Fruit fly (Drosophila melanogaster) whole organism, wandering third instar larva: ENCODE data around the gene CG14984.
A peak's percentile ranks its signal among the peaks of the same experiment; 100 is the strongest.

Source experiments
- Abd-B ChIP-seq: fragments of >200 bp; optimal IDR thresholded peaks from 2 replicates; lab custom pipeline; 2017; ENCODE audit warnings: missing biosample characterization, missing genetic modification characterization
- Dif ChIP-seq: fragments of 200-275, 200-300 bp; sonication (Bioruptor generic); optimal IDR thresholded peaks from 2 replicates; lab custom pipeline; 2018; ENCODE audit warnings: missing biosample characterization, missing genetic modification characterization; ENCODE audit not compliant: partially characterized antibody
- Hnf4 ChIP-seq: fragments of 200-800 bp; sonication (Bioruptor generic); optimal IDR thresholded peaks from 2 replicates; lab custom pipeline; 2016; ENCODE audit warnings: missing biosample characterization, mild to moderate bottlenecking, missing genetic modification characterization
- Hr78 ChIP-seq: fragments of >200 bp; optimal IDR thresholded peaks from 2 replicates; lab custom pipeline; 2017; ENCODE audit warnings: missing biosample characterization, missing genetic modification characterization
- Hr83 ChIP-seq: fragments of 200-300 bp; sonication (Bioruptor generic); optimal IDR thresholded peaks from 2 replicates; lab custom pipeline; 2016; ENCODE audit warnings: missing biosample characterization, mild to moderate bottlenecking, missing genetic modification characterization, moderate library complexity; ENCODE audit not compliant: poor library complexity, severe bottlenecking
- Jra ChIP-seq: sonication (Bioruptor generic); optimal IDR thresholded peaks from 2 replicates; lab custom pipeline; 2016; ENCODE audit warnings: missing biosample characterization, missing genetic modification characterization
- Myc ChIP-seq: fragments of >200 bp; optimal IDR thresholded peaks from 2 replicates; lab custom pipeline; 2017
- N ChIP-seq: fragments of >200 bp; optimal IDR thresholded peaks from 2 replicates; lab custom pipeline; 2018; ENCODE audit warnings: missing biosample characterization, missing external identifiers, missing genetic modification characterization
- OdsH ChIP-seq: fragments of 200-800 bp; sonication (Bioruptor generic); optimal IDR thresholded peaks from 2 replicates; lab custom pipeline; 2016; ENCODE audit warnings: missing biosample characterization, mild to moderate bottlenecking, missing genetic modification characterization
- Rel ChIP-seq, 2 experiments: fragments of 200-800 bp; sonication (Bioruptor generic) in 1 of 2; optimal IDR thresholded peaks; 2 replicates in 1 of 2; 3 replicates in 1 of 2; lab custom pipeline; 2016 to 2019; ENCODE audit warnings: mild to moderate bottlenecking in 2 of 2, missing biosample characterization in 2 of 2, missing genetic modification characterization in 2 of 2, moderate library complexity in 1 of 2
- Sp1 ChIP-seq: fragments of 200-800 bp; sonication (Bioruptor generic); optimal IDR thresholded peaks from 3 replicates; lab custom pipeline; 2019; ENCODE audit warnings: missing biosample characterization, mild to moderate bottlenecking, missing genetic modification characterization, moderate library complexity
- Vsx2 ChIP-seq: fragments of 200-300, 225-300 bp; sonication (Bioruptor generic); optimal IDR thresholded peaks from 2 replicates; lab custom pipeline; 2018; ENCODE audit warnings: missing biosample characterization, missing genetic modification characterization; ENCODE audit not compliant: partially characterized antibody
- br ChIP-seq: fragments of 200-800 bp; sonication (Bioruptor generic); optimal IDR thresholded peaks from 2 replicates; lab custom pipeline; 2016; ENCODE audit warnings: missing biosample characterization, missing genetic modification characterization
- dl ChIP-seq, 2 experiments: fragments of 175-275, 200-275 bp in 1 of 2; fragments of 200-275 bp in 1 of 2; sonication (Bioruptor generic); optimal IDR thresholded peaks; lab custom pipeline; 2018; ENCODE audit warnings: mild to moderate bottlenecking in 2 of 2, missing biosample characterization in 2 of 2, missing genetic modification characterization in 2 of 2, moderate library complexity in 2 of 2; ENCODE audit not compliant: partially characterized antibody in 2 of 2, insufficient read depth in 1 of 2
- dmrt93B ChIP-seq: fragments of 200-800 bp; sonication (Bioruptor generic); optimal IDR thresholded peaks from 2 replicates; lab custom pipeline; 2018; ENCODE audit warnings: missing biosample characterization, mild to moderate bottlenecking, missing genetic modification characterization
- dsf ChIP-seq: sonication (Bioruptor generic); optimal IDR thresholded peaks from 2 replicates; lab custom pipeline; 2016; ENCODE audit warnings: missing biosample characterization, missing genetic modification characterization, borderline replicate concordance
- foxo ChIP-seq, 2 experiments: fragments of 200-800 bp; sonication (Bioruptor generic); optimal IDR thresholded peaks; 2 replicates in 1 of 2; 3 replicates in 1 of 2; lab custom pipeline; 2016 to 2017; ENCODE audit warnings: missing biosample characterization in 2 of 2, missing genetic modification characterization in 2 of 2
- fru ChIP-seq: fragments of 200-800 bp; sonication (Bioruptor generic); optimal IDR thresholded peaks from 3 replicates; lab custom pipeline; 2016; ENCODE audit warnings: missing biosample characterization, mild to moderate bottlenecking, missing genetic modification characterization
- h ChIP-seq: fragments of 200-800 bp; sonication (Bioruptor generic); optimal IDR thresholded peaks from 3 replicates; lab custom pipeline; 2016; ENCODE audit warnings: missing biosample characterization, mild to moderate bottlenecking, missing genetic modification characterization
- pan ChIP-seq: fragments of >200 bp; optimal IDR thresholded peaks from 2 replicates; lab custom pipeline; 2017
- psq ChIP-seq: fragments of 200-800 bp; sonication (Bioruptor generic); optimal IDR thresholded peaks from 3 replicates; lab custom pipeline; 2017; ENCODE audit warnings: missing biosample characterization, mild to moderate bottlenecking, missing genetic modification characterization, moderate library complexity
- rgr ChIP-seq: fragments of 200-800 bp; sonication (Bioruptor generic); optimal IDR thresholded peaks from 3 replicates; lab custom pipeline; 2016; ENCODE audit warnings: missing biosample characterization, mild to moderate bottlenecking, missing genetic modification characterization
- sage ChIP-seq: fragments of 200-800 bp; sonication (Bioruptor generic); optimal IDR thresholded peaks from 2 replicates; lab custom pipeline; 2016; ENCODE audit warnings: missing biosample characterization, mild to moderate bottlenecking, missing genetic modification characterization
- sv ChIP-seq: fragments of 200-800 bp; sonication (Bioruptor generic); optimal IDR thresholded peaks from 3 replicates; lab custom pipeline; 2016; ENCODE audit warnings: missing biosample characterization, missing genetic modification characterization
- tai ChIP-seq: sonication (Bioruptor generic); optimal IDR thresholded peaks from 2 replicates; lab custom pipeline; 2016; ENCODE audit warnings: missing biosample characterization, missing genetic modification characterization
- usp ChIP-seq: fragments of >200 bp; optimal IDR thresholded peaks from 2 replicates; lab custom pipeline; 2017; ENCODE audit warnings: missing biosample characterization, missing genetic modification characterization

Gene CG14984

DNA sequence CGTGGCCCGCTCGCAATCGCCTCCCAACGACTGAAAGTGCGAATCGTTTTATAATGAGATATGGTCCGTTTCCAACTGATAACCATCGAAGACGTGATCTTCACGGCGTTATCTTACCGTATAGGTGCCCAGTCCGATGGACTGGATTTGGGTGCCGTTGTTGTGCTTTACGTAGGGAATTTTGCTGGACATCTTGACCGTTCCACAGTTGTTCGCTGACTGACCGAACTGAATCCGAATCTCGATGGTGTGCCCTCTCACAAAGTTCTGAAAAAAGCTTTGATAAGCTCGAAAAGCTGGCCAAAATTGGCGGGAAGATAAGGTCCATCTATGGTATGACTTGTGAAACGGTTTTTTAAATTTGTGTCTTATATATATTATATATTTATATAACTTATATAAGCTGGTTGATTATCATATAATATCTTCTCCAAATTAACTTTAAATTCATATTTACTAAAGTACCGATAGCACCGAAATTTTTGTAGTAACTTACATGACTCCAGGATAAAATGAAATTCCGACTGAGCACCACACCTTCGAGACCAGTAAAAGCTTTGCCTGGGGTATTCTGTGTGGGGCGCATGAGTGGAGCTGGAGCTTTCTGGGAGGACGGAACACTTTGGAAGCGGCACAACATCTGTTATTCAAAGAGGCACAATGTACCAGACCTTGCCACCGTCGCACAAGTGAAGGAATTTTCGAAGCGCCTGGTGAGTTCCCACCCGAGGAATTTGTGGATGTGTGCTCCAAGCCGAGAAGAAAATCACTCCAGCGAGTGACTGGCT lies 9.9 kb downstream of the CG14984 start, which contains the start of the genes CG10863 and CG14982:
CG10863 (minus strand) TSS at position 225 of the 788 bp plus-strand sequence.
CG14982 (plus strand) TSS at position 470 of the 788 bp plus-strand sequence.
- TF ChIP-seq Rel (GFP tag; optimal IDR thresholded peaks at IDR 0.05; lab: Kevin White, UChicago) (no peak), Rel (tag; optimal IDR thresholded peaks at IDR 0.05; lab: Kevin White, UChicago) (peak; percentile 80), Vsx2 (GFP tag; lab: Kevin White, UChicago) (peak; percentile 19), Jra (GFP tag; lab: Kevin White, UChicago) (no peak), fru (GFP tag; lab: Kevin White, UChicago) (no peak), N (GFP tag; lab: Kevin White, UChicago) (no peak), br (peak; percentile 35), Sp1 (GFP tag; lab: Kevin White, UChicago) (peak; percentile 29), rgr (GFP tag; lab: Kevin White, UChicago) (peak; percentile 52), foxo (GFP tag; optimal IDR thresholded peaks at IDR 0.05; lab: Kevin White, UChicago) (no peak), OdsH (GFP tag; lab: Kevin White, UChicago) (peak; percentile 3), Dif (peak; percentile 41), sage (GFP tag; lab: Kevin White, UChicago) (peak; percentile 8), h (GFP tag; lab: Kevin White, UChicago) (peak; percentile 47)

DNA sequence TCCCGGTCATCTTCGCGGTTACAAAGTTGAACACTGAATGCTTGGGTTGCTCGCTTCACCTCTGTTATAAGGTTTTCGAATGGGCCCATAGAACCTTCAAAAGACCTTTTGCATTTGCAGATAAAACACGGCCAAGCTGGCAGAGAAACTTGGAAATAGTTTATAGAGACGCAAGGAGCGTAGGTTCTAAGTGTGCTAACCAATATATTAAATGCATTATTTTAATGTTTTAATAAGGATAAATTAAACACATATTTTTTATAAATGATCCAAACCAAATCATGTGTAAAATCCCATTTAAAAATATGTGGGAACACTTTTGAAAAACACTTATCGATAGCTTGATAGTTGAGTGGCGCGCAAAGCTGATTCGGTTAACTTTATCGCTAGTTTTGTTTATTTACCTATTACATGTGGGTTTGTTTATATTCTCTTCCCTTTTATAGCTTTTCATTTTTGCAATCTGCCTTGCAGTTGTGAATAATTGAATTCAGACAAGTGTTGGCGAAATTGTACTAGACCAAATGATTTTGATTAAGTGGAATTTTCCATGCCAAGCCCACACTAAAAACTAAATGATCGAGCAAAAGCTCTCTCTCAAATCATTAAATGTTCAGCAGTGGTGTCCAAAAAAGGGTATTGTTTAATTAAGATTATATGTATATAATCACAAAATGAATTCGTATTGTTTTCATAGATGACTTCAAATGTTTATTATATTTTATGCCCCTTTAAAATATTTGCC lies 12.1 kb downstream of the CG14984 start, which contains the start of gene CG12766:
CG12766 (minus strand) TSS at position 51 of the 745 bp plus-strand sequence.
- TF ChIP-seq h (GFP tag; lab: Kevin White, UChicago) (no peak), Abd-B (GFP tag; lab: Kevin White, UChicago) (no peak), dmrt93B (GFP tag; lab: Kevin White, UChicago) (no peak), tai (GFP tag; lab: Kevin White, UChicago) (no peak), dsf (GFP tag; lab: Kevin White, UChicago) (no peak), sage (GFP tag; lab: Kevin White, UChicago) (no peak), dl (GFP tag; optimal IDR thresholded peaks at IDR 0.05; lab: Kevin White, UChicago; ENCODE audit: insufficient read depth in 1 of 2, partially characterized antibody in 2 of 2) (no peak), Hr78 (GFP tag; lab: Kevin White, UChicago) (no peak), psq (GFP tag; lab: Kevin White, UChicago) (no peak), sv (GFP tag; lab: Kevin White, UChicago) (no peak), pan (lab: Kevin White, UChicago) (no peak)

DNA sequence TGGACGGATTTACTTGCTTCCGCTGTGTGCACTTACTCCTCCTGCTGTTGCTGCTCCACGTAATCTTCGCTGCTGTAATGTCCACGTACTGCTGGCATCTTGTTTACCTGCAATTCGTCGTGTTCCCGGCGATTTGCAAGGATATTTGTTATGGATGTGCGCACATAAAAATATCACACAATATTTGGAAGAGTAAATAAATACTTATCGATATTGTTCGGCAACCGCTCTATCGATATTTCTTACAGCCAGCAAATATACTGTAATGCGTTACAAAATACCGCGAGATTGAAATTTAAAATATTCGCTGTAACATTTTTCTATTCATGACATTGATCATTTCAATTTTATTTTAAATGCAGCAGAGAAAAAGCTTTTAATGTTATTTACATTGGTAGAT lies 14.5 kb downstream of the CG14984 start, which contains the start of gene CG10866:
CG10866 (minus strand) TSS at position 187 of the 400 bp plus-strand sequence.
- TF ChIP-seq Vsx2 (GFP tag; lab: Kevin White, UChicago) = no peak
- no peak for TF ChIP-seq Hnf4
- no peak for TF ChIP-seq OdsH (GFP tag; lab: Kevin White, UChicago)
- TF ChIP-seq Myc (lab: Kevin White, UChicago) = no peak
- no peak for TF ChIP-seq rgr (GFP tag; lab: Kevin White, UChicago)

DNA sequence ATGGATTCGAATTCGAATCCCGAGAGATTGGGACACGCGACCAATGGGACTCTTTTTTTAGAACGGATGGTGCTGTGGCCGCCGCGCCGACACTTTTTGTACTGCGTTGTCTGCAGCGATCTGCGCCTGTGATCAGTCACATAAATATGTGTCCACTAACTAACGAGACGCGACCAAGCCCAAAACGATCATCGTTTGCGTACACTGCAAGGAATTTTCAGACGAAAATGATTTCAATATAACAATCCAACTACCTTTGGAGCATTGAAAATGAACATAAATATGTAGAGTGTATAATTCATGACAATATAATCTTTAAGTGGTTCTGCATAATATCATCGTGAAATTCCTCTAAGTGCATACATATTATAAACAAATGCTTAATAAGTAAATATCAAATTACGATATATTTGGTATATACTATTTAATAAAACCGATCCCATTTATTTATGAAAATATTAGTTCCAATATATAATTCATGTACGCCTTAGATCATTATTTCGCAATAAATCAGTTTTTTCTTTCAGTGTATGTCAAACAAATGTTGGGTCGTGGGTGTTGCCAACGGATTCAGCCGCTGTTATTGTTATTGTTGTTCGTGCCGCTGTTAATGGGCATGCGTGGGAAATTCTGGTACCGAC lies 16.7 kb downstream of the CG14984 start, which contains the start of gene Eip63F-1:
Eip63F-1 (minus strand) TSS at position 51 of the 641 bp plus-strand sequence.
- TF ChIP-seq sv (GFP tag; lab: Kevin White, UChicago) (peak; percentile 58), h (GFP tag; lab: Kevin White, UChicago) (peak; percentile 12), Jra (GFP tag; lab: Kevin White, UChicago) (no peak), OdsH (GFP tag; lab: Kevin White, UChicago) (peak; percentile 15), foxo (GFP tag; optimal IDR thresholded peaks at IDR 0.05; lab: Kevin White, UChicago) (peak in 1 of 2 experiments; percentile 35), psq (GFP tag; lab: Kevin White, UChicago) (peak; percentile 18), Vsx2 (GFP tag; lab: Kevin White, UChicago) (no peak), usp (GFP tag; lab: Kevin White, UChicago) (no peak), Hr83 (GFP tag; lab: Kevin White, UChicago) (no peak), dmrt93B (GFP tag; lab: Kevin White, UChicago) (no peak), rgr (GFP tag; lab: Kevin White, UChicago) (peak; percentile 41), sage (GFP tag; lab: Kevin White, UChicago) (no peak), Myc (lab: Kevin White, UChicago) (no peak)
